Worm (Caenorhabditis elegans) whole organism, early embryonic: ENCODE data around the gene decr-1.1.

ENCODE experiments used
- B0310.2 ChIP-seq: sonication (generic microtip); optimal IDR thresholded peaks from 2 replicates; lab custom pipeline; 2016; ENCODE audit warnings: mild to moderate bottlenecking, missing genetic modification characterization, missing compliant biosample characterization
- F13C5.2 ChIP-seq: sonication (generic microtip); optimal IDR thresholded peaks from 2 replicates; lab custom pipeline; 2017; ENCODE audit warnings: mild to moderate bottlenecking, missing genetic modification characterization, inconsistent platforms, missing compliant biosample characterization
- aly-1 ChIP-seq: sonication (generic microtip); optimal IDR thresholded peaks from 2 replicates; lab custom pipeline; 2016; ENCODE audit warnings: missing genetic modification characterization, missing compliant biosample characterization
- ama-1 ChIP-seq: fragments of 150-350 bp; optimal IDR thresholded peaks from 2 replicates; lab custom pipeline; 2014
- ceh-13 ChIP-seq: fragments of 200-800 bp; sonication (Bioruptor generic); optimal IDR thresholded peaks from 2 replicates; lab custom pipeline; 2018; ENCODE audit warnings: mild to moderate bottlenecking, missing genetic modification characterization, missing compliant biosample characterization
- ceh-36 ChIP-seq: sonication (generic microtip); optimal IDR thresholded peaks from 2 replicates; lab custom pipeline; 2016; ENCODE audit warnings: missing genetic modification characterization, inconsistent platforms, missing compliant biosample characterization
- ets-7 ChIP-seq: sonication (generic microtip); optimal IDR thresholded peaks from 2 replicates; lab custom pipeline; 2016; ENCODE audit warnings: missing genotype, missing genetic modification characterization, missing compliant biosample characterization
- flt-1 ChIP-seq: fragments of 200-800 bp; sonication (Bioruptor generic); IDR thresholded peaks from 2 replicates; pipeline ENCODE4 v1.3.6; 2022; ENCODE audit warnings: missing genetic modification characterization, missing compliant biosample characterization
- hmbx-1 ChIP-seq: sonication (generic microtip); optimal IDR thresholded peaks from 2 replicates; lab custom pipeline; 2016; ENCODE audit warnings: mild to moderate bottlenecking, missing genetic modification characterization, missing compliant biosample characterization
- hmg-4 ChIP-seq: fragments of 200-800 bp; sonication (Bioruptor generic); optimal IDR thresholded peaks from 2 replicates; lab custom pipeline; 2018; ENCODE audit warnings: mild to moderate bottlenecking, missing genetic modification characterization, missing compliant biosample characterization
- hnd-1 ChIP-seq: sonication (generic microtip); optimal IDR thresholded peaks from 2 replicates; lab custom pipeline; 2016; ENCODE audit warnings: missing genetic modification characterization, missing compliant biosample characterization
- pes-1 ChIP-seq: fragments of 200-800 bp; sonication (Bioruptor generic); IDR thresholded peaks from 2 replicates; pipeline ENCODE4 v1.3.6; 2022; ENCODE audit warnings: missing genetic modification reagents, missing genetic modification characterization, missing compliant biosample characterization
- scrt-1 ChIP-seq: fragments of 200-800 bp; sonication (Bioruptor generic); IDR thresholded peaks from 2 replicates; pipeline ENCODE4 v1.3.6; 2022; ENCODE audit warnings: missing genetic modification characterization, missing compliant biosample characterization
- sea-1 ChIP-seq: fragments of 200-800 bp; sonication (Bioruptor generic); conservative IDR thresholded peaks from 2 replicates; pipeline ENCODE4 v1.3.6; 2022; ENCODE audit warnings: missing genetic modification characterization, missing compliant biosample characterization
- tbx-11 ChIP-seq: fragments of 200-800 bp; sonication (Bioruptor generic); IDR thresholded peaks from 2 replicates; pipeline ENCODE4 v1.3.6; 2022; ENCODE audit warnings: missing genetic modification characterization, missing compliant biosample characterization
- tbx-37 ChIP-seq: fragments of 200-800 bp; sonication (Bioruptor generic); conservative IDR thresholded peaks from 2 replicates; pipeline ENCODE4 v1.3.6; 2022; ENCODE audit warnings: missing genetic modification reagents, missing genetic modification characterization, missing compliant biosample characterization
- tra-4 ChIP-seq: sonication (generic microtip); optimal IDR thresholded peaks from 2 replicates; lab custom pipeline; 2017; ENCODE audit warnings: missing genetic modification characterization, missing compliant biosample characterization

Gene decr-1.1

DNA sequence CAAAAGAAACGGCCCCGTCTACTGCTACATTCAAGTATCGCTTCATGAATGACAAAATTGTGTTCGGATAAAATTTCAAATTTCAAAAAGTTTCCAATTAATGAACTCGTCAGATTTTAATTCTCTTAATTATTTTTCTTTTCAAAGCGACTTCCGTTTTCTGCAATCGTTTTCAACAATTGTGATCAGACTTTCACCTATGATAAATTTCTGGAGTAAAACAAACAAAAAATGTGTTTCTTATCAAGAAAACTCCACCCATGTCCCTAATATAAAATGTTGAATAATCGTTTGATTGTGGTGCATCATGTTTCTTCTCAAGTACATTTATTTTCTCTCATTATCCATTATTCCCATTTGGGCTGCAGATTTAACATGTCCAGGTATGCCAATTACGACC lies 11.0 kb upstream of the decr-1.1 start, which contains the start of gene F20G2.5:
F20G2.5 (plus strand) TSS at position 301 of the 400 bp plus-strand sequence.
- no peak for TF ChIP-seq pes-1 (GFP tag; lab: Robert Waterston, UW)
- no peak for TF ChIP-seq scrt-1 (GFP tag; lab: Robert Waterston, UW)
- no peak for TF ChIP-seq tbx-11 (GFP tag; lab: Robert Waterston, UW)
- no peak for TF ChIP-seq ets-7 (tag; lab: Kevin White, UChicago)
- no peak for TF ChIP-seq F13C5.2
- TF ChIP-seq ceh-13 (GFP tag; lab: Kevin White, UChicago): no peak
- no peak for TF ChIP-seq flt-1 (GFP tag; lab: Robert Waterston, UW)
- no peak for TF ChIP-seq aly-1 (tag; lab: Kevin White, UChicago)
- TF ChIP-seq tbx-37 (GFP tag; lab: Robert Waterston, UW): no peak
- TF ChIP-seq hnd-1 (tag; lab: Kevin White, UChicago): no peak
- TF ChIP-seq ceh-36: no peak
- TF ChIP-seq tra-4 (tag; lab: Kevin White, UChicago): no peak
- no peak for TF ChIP-seq ama-1
- no peak for TF ChIP-seq sea-1 (GFP tag; lab: Robert Waterston, UW)

- TF ChIP-seq aly-1 (tag; lab: Kevin White, UChicago) (no peak), flt-1 (GFP tag; lab: Robert Waterston, UW) (no peak), hnd-1 (tag; lab: Kevin White, UChicago) (no peak), pes-1 (GFP tag; lab: Robert Waterston, UW) (no peak), ama-1 (no peak), B0310.2 (tag; lab: Kevin White, UChicago) (no peak), scrt-1 (GFP tag; lab: Robert Waterston, UW) (no peak), sea-1 (GFP tag; lab: Robert Waterston, UW) (no peak), ets-7 (tag; lab: Kevin White, UChicago) (no peak), ceh-36 (no peak), tra-4 (tag; lab: Kevin White, UChicago) (no peak)
Measured at ce11 chrV:13775529-13775928, 6.7 kb upstream of the decr-1.1 start, which contains the start of gene F53C11.1. Gene F53C11.1, plus strand, starts transcription at chrV:13775796.

ce11 chrV:13777857-13778256 lies 4.3 kb upstream of the decr-1.1 start, which contains the start of gene F53C11.9:
Gene F53C11.9, plus strand, starts transcription at chrV:13778015.
- TF ChIP-seq scrt-1 (GFP tag; lab: Robert Waterston, UW) (no peak), tra-4 (tag; lab: Kevin White, UChicago) (no peak), tbx-37 (GFP tag; lab: Robert Waterston, UW) (no peak), hmbx-1 (no peak), flt-1 (GFP tag; lab: Robert Waterston, UW) (no peak), aly-1 (tag; lab: Kevin White, UChicago) (no peak), hnd-1 (tag; lab: Kevin White, UChicago) (no peak), sea-1 (GFP tag; lab: Robert Waterston, UW) (no peak), ama-1 (no peak), ceh-13 (GFP tag; lab: Kevin White, UChicago) (no peak), tbx-11 (GFP tag; lab: Robert Waterston, UW) (no peak)

ce11 chrV:13780902-13781301 lies 1.3 kb upstream of the decr-1.1 start:
- no peak for TF ChIP-seq tbx-11 (GFP tag; lab: Robert Waterston, UW)
- no peak for TF ChIP-seq scrt-1 (GFP tag; lab: Robert Waterston, UW)
- TF ChIP-seq tbx-37 (GFP tag; lab: Robert Waterston, UW): no peak
- TF ChIP-seq sea-1 (GFP tag; lab: Robert Waterston, UW): no peak

DNA sequence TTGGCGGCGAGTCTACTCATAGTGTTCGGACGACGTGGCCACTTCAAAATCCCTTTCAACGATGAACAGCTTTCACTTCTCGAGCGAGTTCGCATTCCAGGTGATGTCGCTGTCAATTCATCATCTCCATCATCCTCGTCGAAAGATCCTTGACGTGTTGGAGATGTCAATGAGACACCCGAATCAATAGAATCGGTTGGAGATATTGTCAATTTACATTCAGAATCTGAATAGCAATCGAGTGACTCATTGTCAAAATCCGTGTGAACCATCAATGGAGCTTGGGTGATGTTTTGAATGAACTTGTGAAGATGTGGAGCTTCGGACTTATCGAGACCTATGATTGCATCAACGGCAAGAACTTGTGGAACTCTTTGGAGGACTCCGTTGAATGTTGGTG lies 3.6 kb downstream of the decr-1.1 start:
- TF ChIP-seq hmg-4 (no peak), tbx-37 (GFP tag; lab: Robert Waterston, UW) (no peak), scrt-1 (GFP tag; lab: Robert Waterston, UW) (no peak), flt-1 (GFP tag; lab: Robert Waterston, UW) (no peak), pes-1 (GFP tag; lab: Robert Waterston, UW) (no peak), ceh-13 (GFP tag; lab: Kevin White, UChicago) (no peak), ets-7 (tag; lab: Kevin White, UChicago) (no peak), sea-1 (GFP tag; lab: Robert Waterston, UW) (no peak), ceh-36 (no peak), ama-1 (no peak), hmbx-1 (no peak), aly-1 (tag; lab: Kevin White, UChicago) (no peak), F13C5.2 (no peak), B0310.2 (tag; lab: Kevin White, UChicago) (no peak)

ce11 chrV:13787225-13787898 lies 5.2 kb downstream of the decr-1.1 start, which contains the start of the genes F53C11.4 and F53C11.5:
Gene F53C11.4, minus strand, starts transcription at chrV:13787352.
Gene F53C11.5, plus strand, starts transcription at chrV:13787549.
- TF ChIP-seq ceh-13 (GFP tag; lab: Kevin White, UChicago): no peak
- TF ChIP-seq tbx-11 (GFP tag; lab: Robert Waterston, UW): no peak
- TF ChIP-seq hmg-4: no peak
- no peak for TF ChIP-seq pes-1 (GFP tag; lab: Robert Waterston, UW)
- TF ChIP-seq ama-1: no peak
- no peak for TF ChIP-seq aly-1 (tag; lab: Kevin White, UChicago)
- no peak for TF ChIP-seq flt-1 (GFP tag; lab: Robert Waterston, UW)
- no peak for TF ChIP-seq ets-7 (tag; lab: Kevin White, UChicago)
- no peak for TF ChIP-seq tbx-37 (GFP tag; lab: Robert Waterston, UW)
- no peak for TF ChIP-seq tra-4 (tag; lab: Kevin White, UChicago)
- TF ChIP-seq F13C5.2: no peak
- TF ChIP-seq B0310.2 (tag; lab: Kevin White, UChicago): no peak
- no peak for TF ChIP-seq scrt-1 (GFP tag; lab: Robert Waterston, UW)
- no peak for TF ChIP-seq ceh-36
- no peak for TF ChIP-seq hmbx-1
